4 worm cellular contexts compared by ENCODE assay signal in the genomic region with DNA sequence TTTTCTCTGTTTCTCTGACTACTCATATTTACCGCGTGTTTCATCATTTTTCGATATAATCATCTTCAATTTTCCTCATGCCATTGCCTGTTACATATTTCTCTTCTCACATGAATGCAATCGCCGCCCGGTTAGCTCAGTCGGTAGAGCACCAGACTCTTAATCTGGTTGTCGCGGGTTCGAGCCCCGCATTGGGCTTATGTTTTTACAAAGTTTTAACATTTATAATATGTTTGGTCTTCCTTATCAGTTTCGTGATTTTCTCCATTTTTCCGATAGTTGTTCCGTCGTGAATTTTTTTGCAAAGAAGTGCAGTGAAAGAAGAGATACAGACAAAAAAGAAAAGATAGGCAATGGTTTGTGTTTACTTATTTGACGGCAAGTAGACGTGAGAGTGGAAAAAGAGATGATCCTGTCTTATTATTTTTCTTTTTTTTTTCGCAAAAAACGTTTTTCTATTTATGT.
TF ChIP-seq lines count a peak whose summit lies in the region.

No protein-coding gene starts in this region.

TF ChIP-seq in whole organism, L2 larva, 48 proteins besides CTCF, POLR2A, EP300 and RAD21 (continued from another document):
- TF ChIP-seq ceh-82 (tag; optimal IDR thresholded peaks at IDR 0.05; lab: Kevin White, UChicago): no peak
- peak; percentile 67 for TF ChIP-seq sma-9 (GFP tag; optimal IDR thresholded peaks at IDR 0.05; lab: Kevin White, UChicago)
- TF ChIP-seq sma-9 (tag; optimal IDR thresholded peaks at IDR 0.05; lab: Kevin White, UChicago): no peak
- peak; percentile 94 for TF ChIP-seq fos-1 (tag; optimal IDR thresholded peaks at IDR 0.05; lab: Kevin White, UChicago)
- TF ChIP-seq unc-55 (GFP tag; optimal IDR thresholded peaks at IDR 0.05; lab: Kevin White, UChicago): peak; percentile 35
- TF ChIP-seq gmeb-1 (tag; optimal IDR thresholded peaks at IDR 0.05; lab: Kevin White, UChicago): peak; percentile 81
- no peak for TF ChIP-seq zag-1 (tag; optimal IDR thresholded peaks at IDR 0.05; lab: Kevin White, UChicago)
- peak; percentile 70 for TF ChIP-seq C34F6.9 (tag; optimal IDR thresholded peaks at IDR 0.05; lab: Kevin White, UChicago)
- TF ChIP-seq sem-4 (tag; optimal IDR thresholded peaks at IDR 0.05; lab: Kevin White, UChicago): peak; percentile 72
- TF ChIP-seq nhr-129 (tag; optimal IDR thresholded peaks at IDR 0.05; lab: Kevin White, UChicago): peak; percentile 89
- TF ChIP-seq nhr-10 (tag; optimal IDR thresholded peaks at IDR 0.05; lab: Kevin White, UChicago): no peak
- peak; percentile 43 for TF ChIP-seq nhr-6 (tag; optimal IDR thresholded peaks at IDR 0.05; lab: Kevin White, UChicago)
- TF ChIP-seq F13H6.1 (tag; optimal IDR thresholded peaks at IDR 0.05; lab: Kevin White, UChicago): peak; percentile 83
- peak; percentile 65 for TF ChIP-seq Y55F3AM.14 (GFP tag; optimal IDR thresholded peaks at IDR 0.05; lab: Kevin White, UChicago)
TF ChIP-seq in whole organism, L2 larva: peak in this region for 23.

TF ChIP-seq in whole organism, L4 larva, 104 proteins besides CTCF, POLR2A, EP300 and RAD21 (continued from another document and continues in another):
- TF ChIP-seq unc-62 (GFP tag; optimal IDR thresholded peaks at IDR 0.05 in 1 of 2; lab: Kevin White, UChicago): no peak
- TF ChIP-seq unc-62 (tag; optimal IDR thresholded peaks at IDR 0.05; lab: Kevin White, UChicago): no peak
- peak; percentile 38 for TF ChIP-seq nhr-6 (tag; optimal IDR thresholded peaks at IDR 0.05; lab: Kevin White, UChicago)
- TF ChIP-seq ceh-44 (GFP tag; IDR thresholded peaks at IDR 0.05; lab: Robert Waterston, UW): peak; percentile 92
- TF ChIP-seq R02D3.7 (tag; optimal IDR thresholded peaks at IDR 0.05; lab: Kevin White, UChicago): peak; percentile 14
- TF ChIP-seq mes-2 (tag; optimal IDR thresholded peaks at IDR 0.05; lab: Kevin White, UChicago; ENCODE audit: poor library complexity, severe bottlenecking): peak; percentile 79
- no peak for TF ChIP-seq skn-1 (tag; optimal IDR thresholded peaks at IDR 0.05; lab: Kevin White, UChicago)
- peak; percentile 71 for TF ChIP-seq rbr-2 (tag; optimal IDR thresholded peaks at IDR 0.05; lab: Kevin White, UChicago)
- no peak for TF ChIP-seq lin-15B (tag; optimal IDR thresholded peaks at IDR 0.05; lab: Kevin White, UChicago)
- TF ChIP-seq mdt-29 (GFP tag; IDR thresholded peaks at IDR 0.05; lab: Robert Waterston, UW): peak; percentile 88
- TF ChIP-seq nhr-77 (tag; optimal IDR thresholded peaks at IDR 0.05; lab: Kevin White, UChicago): peak; percentile 95
- peak; percentile 98 for TF ChIP-seq snpc-1.2 (GFP tag; IDR thresholded peaks at IDR 0.05; lab: Robert Waterston, UW)
- TF ChIP-seq nhr-28 (tag; optimal IDR thresholded peaks at IDR 0.05; lab: Kevin White, UChicago): peak; percentile 89
- peak; percentile 97 for TF ChIP-seq lim-7 (GFP tag; IDR thresholded peaks at IDR 0.05; lab: Robert Waterston, UW)
- peak; percentile 90 for TF ChIP-seq hlh-30 (tag; optimal IDR thresholded peaks at IDR 0.05; lab: Kevin White, UChicago; ENCODE audit: insufficient read depth)
- no peak; the same call in 1 of the 2 replicates for TF ChIP-seq ctbp-1 (GFP tag; IDR thresholded peaks at IDR 0.05; lab: Robert Waterston, UW)
- TF ChIP-seq mxl-3 (GFP tag; optimal IDR thresholded peaks at IDR 0.05; lab: Kevin White, UChicago): peak; percentile 90
- TF ChIP-seq vab-7 (GFP tag; IDR thresholded peaks at IDR 0.05; lab: Robert Waterston, UW): peak; percentile 95
- no peak for TF ChIP-seq dmd-9 (GFP tag; IDR thresholded peaks at IDR 0.05; lab: Robert Waterston, UW)
- no peak for TF ChIP-seq attf-4 (tag; optimal IDR thresholded peaks at IDR 0.05; lab: Kevin White, UChicago)
- TF ChIP-seq fkh-10 (GFP tag; optimal IDR thresholded peaks at IDR 0.05; lab: Kevin White, UChicago): peak; percentile 51
- peak; percentile 89 for TF ChIP-seq hlh-11 (tag; optimal IDR thresholded peaks at IDR 0.05; lab: Kevin White, UChicago)
- no peak for TF ChIP-seq ceh-28 (tag; optimal IDR thresholded peaks at IDR 0.05; lab: Kevin White, UChicago)
- no peak for TF ChIP-seq unc-39 (tag; optimal IDR thresholded peaks at IDR 0.05; lab: Kevin White, UChicago)
- TF ChIP-seq duxl-1 (tag; optimal IDR thresholded peaks at IDR 0.05; lab: Kevin White, UChicago; ENCODE audit: poor library complexity): peak; percentile 89
- TF ChIP-seq F49E8.2 (tag; optimal IDR thresholded peaks at IDR 0.05; lab: Kevin White, UChicago; ENCODE audit: borderline replicate concordance): peak; percentile 80
- peak; percentile 66 to 73; a peak in 1 of 4 replicates for TF ChIP-seq madf-5 (GFP tag; IDR thresholded peaks at IDR 0.05; lab: Robert Waterston, UW)
- no peak; the same call in 1 of the 2 replicates for TF ChIP-seq zfp-3 (GFP tag; conservative IDR thresholded peaks at IDR 0.05; lab: Robert Waterston, UW)
- TF ChIP-seq ztf-11 (tag; optimal IDR thresholded peaks at IDR 0.05; lab: Kevin White, UChicago): no peak
- 0 out of 2 replicates have a peak, but pooled peaks have one; percentile 58 for TF ChIP-seq ZK337.2 (GFP tag; IDR thresholded peaks at IDR 0.05; lab: Robert Waterston, UW)
- TF ChIP-seq saeg-2 (GFP tag; IDR thresholded peaks at IDR 0.05; lab: Robert Waterston, UW): 0 out of 2 replicates have a peak, but pooled peaks have one; percentile 69
- peak; percentile 87 for TF ChIP-seq php-3 (GFP tag; IDR thresholded peaks at IDR 0.05; lab: Robert Waterston, UW)
- no peak for TF ChIP-seq daf-8 (GFP tag; IDR thresholded peaks at IDR 0.05; lab: Robert Waterston, UW)
- TF ChIP-seq ceh-20 (GFP tag; IDR thresholded peaks at IDR 0.05; lab: Robert Waterston, UW): no peak; the same call in 1 of the 2 replicates
- TF ChIP-seq dmd-8 (GFP tag; IDR thresholded peaks at IDR 0.05; lab: Robert Waterston, UW): peak; percentile 91
- TF ChIP-seq ceh-32 (tag; optimal IDR thresholded peaks at IDR 0.05; lab: Kevin White, UChicago; ENCODE audit: poor library complexity): no peak

TF ChIP-seq in whole organism, late embryonic, 69 proteins besides CTCF, POLR2A, EP300 and RAD21 (continued from another document and continues in another):
- TF ChIP-seq sox-2 (GFP tag; IDR thresholded peaks at IDR 0.05; lab: Robert Waterston, UW) (peak; percentile 61; the same call in 1 of the 2 replicates), gmeb-2 (tag; optimal IDR thresholded peaks at IDR 0.05; lab: Kevin White, UChicago) (peak; percentile 70), pha-4 (tag; optimal IDR thresholded peaks at IDR 0.05; lab: Kevin White, UChicago) (no peak), ceh-2 (tag; optimal IDR thresholded peaks at IDR 0.05; lab: Kevin White, UChicago) (peak; percentile 73), nfya-1 (tag; optimal IDR thresholded peaks at IDR 0.05; lab: Kevin White, UChicago) (peak; percentile 57), eyg-1 (tag; optimal IDR thresholded peaks at IDR 0.05; lab: Kevin White, UChicago) (peak; percentile 74), unc-42 (tag; optimal IDR thresholded peaks at IDR 0.05; lab: Kevin White, UChicago) (peak; percentile 52), ets-4 (tag; optimal IDR thresholded peaks at IDR 0.05; lab: Kevin White, UChicago) (peak; percentile 21), nhr-232 (tag; optimal IDR thresholded peaks at IDR 0.05; lab: Kevin White, UChicago) (peak; percentile 66), dve-1 (tag; optimal IDR thresholded peaks at IDR 0.05; lab: Kevin White, UChicago) (peak; percentile 90), zip-5 (tag; optimal IDR thresholded peaks at IDR 0.05; lab: Kevin White, UChicago) (peak; percentile 41), hlh-6 (tag; optimal IDR thresholded peaks at IDR 0.05; lab: Kevin White, UChicago) (peak; percentile 85), ceh-30 (tag; optimal IDR thresholded peaks at IDR 0.05; lab: Kevin White, UChicago) (no peak), madf-2 (tag; optimal IDR thresholded peaks at IDR 0.05; lab: Kevin White, UChicago) (peak; percentile 82), elt-2 (tag; optimal IDR thresholded peaks at IDR 0.05; lab: Kevin White, UChicago) (peak; percentile 97), ceh-31 (tag; optimal IDR thresholded peaks at IDR 0.05; lab: Kevin White, UChicago) (peak; percentile 49), C38D4.7 (GFP tag; optimal IDR thresholded peaks at IDR 0.05; lab: Kevin White, UChicago) (peak; percentile 81), hlh-8 (tag; optimal IDR thresholded peaks at IDR 0.05; lab: Kevin White, UChicago) (peak; percentile 47), unc-3 (GFP tag; conservative IDR thresholded peaks at IDR 0.05; lab: Robert Waterston, UW) (peak; percentile 58), unc-3 (tag; optimal IDR thresholded peaks at IDR 0.05; lab: Kevin White, UChicago) (peak; percentile 76), nhr-11 (tag; optimal IDR thresholded peaks at IDR 0.05; lab: Kevin White, UChicago) (no peak), K09A11.1 (tag; optimal IDR thresholded peaks at IDR 0.05; lab: Kevin White, UChicago; ENCODE audit: insufficient read depth) (peak; percentile 76), ttx-3 (tag; optimal IDR thresholded peaks at IDR 0.05; lab: Kevin White, UChicago) (peak; percentile 74), fax-1 (tag; optimal IDR thresholded peaks at IDR 0.05; lab: Kevin White, UChicago) (peak; percentile 65), ceh-45 (GFP tag; IDR thresholded peaks at IDR 0.05; lab: Robert Waterston, UW) (peak; percentile 74; the same call in 1 of the 2 replicates), sox-4 (tag; optimal IDR thresholded peaks at IDR 0.05; lab: Kevin White, UChicago) (peak; percentile 75), hlh-13 (GFP tag; optimal IDR thresholded peaks at IDR 0.05; lab: Kevin White, UChicago) (peak; percentile 52), ceh-24 (tag; optimal IDR thresholded peaks at IDR 0.05; lab: Kevin White, UChicago) (peak; percentile 46), pha-2 (tag; optimal IDR thresholded peaks at IDR 0.05; lab: Kevin White, UChicago) (peak; percentile 71), sdc-2 (tag; optimal IDR thresholded peaks at IDR 0.05; lab: Kevin White, UChicago) (peak; percentile 59), ceh-14 (tag; optimal IDR thresholded peaks at IDR 0.05; lab: Kevin White, UChicago) (peak; percentile 73), ceh-6 (GFP tag; optimal IDR thresholded peaks at IDR 0.05; lab: Kevin White, UChicago) (peak; percentile 78), ama-1 (optimal IDR thresholded peaks at IDR 0.05; lab: Kevin White, UChicago) (no peak), npax-4 (tag; optimal IDR thresholded peaks at IDR 0.05; lab: Kevin White, UChicago) (peak; percentile 44), lim-6 (tag; optimal IDR thresholded peaks at IDR 0.05; lab: Kevin White, UChicago) (peak; percentile 30), rnt-1 (tag; optimal IDR thresholded peaks at IDR 0.05; lab: Kevin White, UChicago) (peak; percentile 35), K02D7.2 (tag; optimal IDR thresholded peaks at IDR 0.05; lab: Kevin White, UChicago) (peak; percentile 72), ceh-34 (tag; optimal IDR thresholded peaks at IDR 0.05; lab: Kevin White, UChicago) (peak; percentile 83), C08G9.2 (tag; optimal IDR thresholded peaks at IDR 0.05; lab: Kevin White, UChicago) (peak; percentile 76), mec-3 (tag; optimal IDR thresholded peaks at IDR 0.05; lab: Kevin White, UChicago; ENCODE audit: borderline replicate concordance) (peak; percentile 55)

TF ChIP-seq in whole organism, mixed stage, embryonic, 35 proteins besides CTCF, POLR2A, EP300 and RAD21 (continued from another document):
- TF ChIP-seq elt-1 (tag; optimal IDR thresholded peaks at IDR 0.05; lab: Kevin White, UChicago; ENCODE audit: borderline replicate concordance, insufficient read depth) (no peak), drap-1 (GFP tag; optimal IDR thresholded peaks at IDR 0.05; lab: Kevin White, UChicago) (peak; percentile 92), cnd-1 (tag; optimal IDR thresholded peaks at IDR 0.05; lab: Kevin White, UChicago) (peak; percentile 92), nhr-237 (tag; optimal IDR thresholded peaks at IDR 0.05; lab: Kevin White, UChicago) (no peak), lsy-2 (tag; optimal IDR thresholded peaks at IDR 0.05; lab: Kevin White, UChicago) (peak; percentile 19), sem-2 (GFP tag; optimal IDR thresholded peaks at IDR 0.05; lab: Kevin White, UChicago) (peak; percentile 79), pha-4 (tag; optimal IDR thresholded peaks at IDR 0.05; lab: Kevin White, UChicago) (peak; percentile 69)
